Fruit fly (Drosophila melanogaster): ENCODE measurements around the gene CG11601.
A peak's percentile ranks its signal among the peaks of the same experiment; 100 is the strongest.

Gene CG11601

dm6 chr2L:277122-277671 lies 5.9 kb downstream of the CG11601 start, which contains the start of gene smo (continued):
- TF ChIP-seq ATbp (GFP tag; optimal IDR thresholded peaks at IDR 0.05) (no peak), nmo (GFP tag; optimal IDR thresholded peaks at IDR 0.05) (peak; percentile 73), p53 (GFP tag; optimal IDR thresholded peaks at IDR 0.05) (peak; percentile 69), CG10431 (GFP tag; optimal IDR thresholded peaks at IDR 0.05) (no peak), pho (GFP tag; optimal IDR thresholded peaks at IDR 0.05) (no peak), B-H2 (GFP tag; optimal IDR thresholded peaks at IDR 0.05) (no peak), kni (GFP tag; optimal IDR thresholded peaks at IDR 0.05) (no peak), zf30C (GFP tag; optimal IDR thresholded peaks at IDR 0.05) (no peak), Stat92E (GFP tag; optimal IDR thresholded peaks at IDR 0.05) (peak in 1 of 3 experiments; percentile 14), ash1 (GFP tag; optimal IDR thresholded peaks at IDR 0.05) (no peak), yki (optimal IDR thresholded peaks at IDR 0.05) (no peak), TFAM (GFP tag; optimal IDR thresholded peaks at IDR 0.05) (no peak), CG4360 (GFP tag; IDR thresholded peaks at IDR 0.05) (no peak), mam (GFP tag; optimal IDR thresholded peaks at IDR 0.05) (peak; percentile 22), az2 (GFP tag; optimal IDR thresholded peaks at IDR 0.05) (no peak), CG12299 (tag; optimal IDR thresholded peaks at IDR 0.05) (no peak), Dip3 (GFP tag; optimal IDR thresholded peaks at IDR 0.05) (peak; percentile 36), wek (GFP tag; optimal IDR thresholded peaks at IDR 0.05) (no peak), CG15011 (GFP tag; optimal IDR thresholded peaks at IDR 0.05) (no peak), CG7928 (GFP tag; optimal IDR thresholded peaks at IDR 0.05) (peak; percentile 7), slou (GFP tag; optimal IDR thresholded peaks at IDR 0.05) (peak; percentile 44), Atf-2 (GFP tag; optimal IDR thresholded peaks at IDR 0.05) (no peak), tap (tag; optimal IDR thresholded peaks at IDR 0.05) (no peak), sim (GFP tag; IDR thresholded peaks at IDR 0.05) (no peak), sug (tag; optimal IDR thresholded peaks at IDR 0.05) (peak; percentile 35), schlank (tag; optimal IDR thresholded peaks at IDR 0.05) (no peak), Hr3 (GFP tag; optimal IDR thresholded peaks at IDR 0.05) (peak; percentile 33), CG33213 (GFP tag; optimal IDR thresholded peaks at IDR 0.05) (peak; percentile 53), bcd (GFP tag; optimal IDR thresholded peaks at IDR 0.05) (peak; percentile 56), vfl (GFP tag; optimal IDR thresholded peaks at IDR 0.05) (peak; percentile 3), z (GFP tag; IDR thresholded peaks at IDR 0.05) (no peak), ara (GFP tag; IDR thresholded peaks at IDR 0.05) (no peak), CG2129 (GFP tag; IDR thresholded peaks at IDR 0.05; ENCODE audit: partially characterized antibody) (peak; percentile 71; the same call in 1 of the 2 replicates), dm (GFP tag; optimal IDR thresholded peaks at IDR 0.05) (peak; percentile 83), cato (GFP tag; optimal IDR thresholded peaks at IDR 0.05; ENCODE audit: borderline replicate concordance) (no peak), scrt (GFP tag; optimal IDR thresholded peaks at IDR 0.05) (peak; percentile 92), CG4707 (GFP tag; optimal IDR thresholded peaks at IDR 0.05) (no peak), CG14050 (GFP tag; IDR thresholded peaks at IDR 0.05) (no peak), aop (GFP tag; IDR thresholded peaks at IDR 0.05) (no peak), bbx (GFP tag; IDR thresholded peaks at IDR 0.05; ENCODE audit: partially characterized antibody) (peak; percentile 72), CG7745 (tag; optimal IDR thresholded peaks at IDR 0.05) (no peak), gro (GFP tag; optimal IDR thresholded peaks at IDR 0.05) (peak; percentile 32), CG6765 (GFP tag; optimal IDR thresholded peaks at IDR 0.05) (no peak), Tbp (GFP tag; optimal IDR thresholded peaks at IDR 0.05) (no peak), lov (optimal IDR thresholded peaks at IDR 0.05) (no peak), lov (GFP tag; IDR thresholded peaks at IDR 0.05) (no peak), CG17802 (tag; optimal IDR thresholded peaks at IDR 0.05) (no peak), CG12391 (tag; optimal IDR thresholded peaks at IDR 0.05) (peak; percentile 57), D19B (GFP tag; optimal IDR thresholded peaks at IDR 0.05) (no peak), CG10565 (GFP tag; optimal IDR thresholded peaks at IDR 0.05) (no peak), gsb (GFP tag; IDR thresholded peaks at IDR 0.05) (no peak)

Data from whole organism, embryonic.